Worm (Caenorhabditis elegans) whole organism, late embryonic: ENCODE measurements around the gene C50F4.1.

ENCODE experiments used
- C38D4.7 ChIP-seq: fragments of 200-800 bp; sonication (Bioruptor generic); optimal IDR thresholded peaks from 2 replicates; lab custom pipeline; 2018; ENCODE audit warnings: mild to moderate bottlenecking, missing genetic modification characterization, moderate library complexity, missing compliant biosample characterization
- F13H6.1 ChIP-seq: sonication (generic microtip); optimal IDR thresholded peaks from 2 replicates; lab custom pipeline; 2016; ENCODE audit warnings: missing genetic modification characterization, missing compliant biosample characterization
- K02D7.2 ChIP-seq: sonication (generic microtip); optimal IDR thresholded peaks from 2 replicates; lab custom pipeline; 2017; ENCODE audit warnings: mild to moderate bottlenecking, missing genetic modification characterization, missing compliant biosample characterization
- K09A11.1 ChIP-seq: sonication (generic microtip); optimal IDR thresholded peaks from 2 replicates; lab custom pipeline; 2017; ENCODE audit warnings: antibody characterized with exemption, mild to moderate bottlenecking, missing genetic modification characterization, missing compliant biosample characterization; ENCODE audit not compliant: insufficient read depth
- T23F11.4 ChIP-seq: fragments of 200-800 bp; sonication (Bioruptor generic); optimal IDR thresholded peaks from 2 replicates; lab custom pipeline; 2018; ENCODE audit warnings: mild to moderate bottlenecking, missing genetic modification characterization, missing compliant biosample characterization
- ama-1 ChIP-seq: fragments of 150-350 bp; optimal IDR thresholded peaks from 2 replicates; lab custom pipeline; 2014
- ceh-2 ChIP-seq: sonication (generic microtip); optimal IDR thresholded peaks from 2 replicates; lab custom pipeline; 2016; ENCODE audit warnings: missing genotype, missing genetic modification characterization, missing compliant biosample characterization
- ceh-31 ChIP-seq: sonication (generic microtip); optimal IDR thresholded peaks from 2 replicates; lab custom pipeline; 2016; ENCODE audit warnings: missing genetic modification characterization, missing compliant biosample characterization
- ceh-9 ChIP-seq: sonication (generic microtip); optimal IDR thresholded peaks from 2 replicates; lab custom pipeline; 2016; ENCODE audit warnings: mild to moderate bottlenecking, missing genetic modification characterization, inconsistent platforms, missing compliant biosample characterization
- che-1 ChIP-seq: sonication (generic microtip); optimal IDR thresholded peaks from 2 replicates; lab custom pipeline; 2016; ENCODE audit warnings: mild to moderate bottlenecking, missing genetic modification characterization, missing compliant biosample characterization
- dve-1 ChIP-seq: sonication (generic microtip); optimal IDR thresholded peaks from 2 replicates; lab custom pipeline; 2017; ENCODE audit warnings: antibody characterized with exemption, mild to moderate bottlenecking, missing genetic modification characterization, missing compliant biosample characterization
- elt-2 ChIP-seq: sonication (generic microtip); optimal IDR thresholded peaks from 2 replicates; lab custom pipeline; 2016; ENCODE audit warnings: missing genetic modification reagents, missing genetic modification characterization, missing compliant biosample characterization
- ets-4 ChIP-seq: sonication (generic microtip); optimal IDR thresholded peaks from 2 replicates; lab custom pipeline; 2016; ENCODE audit warnings: missing genetic modification characterization, missing compliant biosample characterization
- eyg-1 ChIP-seq: sonication (generic microtip); optimal IDR thresholded peaks from 2 replicates; lab custom pipeline; 2016; ENCODE audit warnings: missing genotype, missing genetic modification characterization, missing compliant biosample characterization
- fax-1 ChIP-seq: sonication (generic microtip); optimal IDR thresholded peaks from 2 replicates; lab custom pipeline; 2016; ENCODE audit warnings: missing genotype, missing genetic modification characterization, missing compliant biosample characterization
- fkh-10 ChIP-seq: fragments of 150-350 bp; optimal IDR thresholded peaks from 2 replicates; lab custom pipeline; 2014; ENCODE audit warnings: missing biosample characterization, missing genetic modification reagents, missing genetic modification characterization
- gmeb-2 ChIP-seq: sonication (generic microtip); optimal IDR thresholded peaks from 2 replicates; lab custom pipeline; 2016; ENCODE audit warnings: missing genetic modification characterization, inconsistent platforms, missing compliant biosample characterization
- hlh-30 ChIP-seq: sonication (generic microtip); optimal IDR thresholded peaks from 2 replicates; lab custom pipeline; 2017; ENCODE audit warnings: antibody characterized with exemption, missing genetic modification characterization, missing compliant biosample characterization; ENCODE audit not compliant: insufficient read depth
- hlh-6 ChIP-seq: sonication (generic microtip); optimal IDR thresholded peaks from 2 replicates; lab custom pipeline; 2016; ENCODE audit warnings: missing genotype, missing genetic modification characterization, missing compliant biosample characterization
- madf-2 ChIP-seq: sonication (generic microtip); optimal IDR thresholded peaks from 2 replicates; lab custom pipeline; 2017; ENCODE audit warnings: missing genetic modification characterization, missing compliant biosample characterization
- mec-3 ChIP-seq: sonication (generic microtip); optimal IDR thresholded peaks from 2 replicates; lab custom pipeline; 2016; ENCODE audit warnings: borderline replicate concordance, missing genetic modification characterization, missing compliant biosample characterization
- nfya-1 ChIP-seq: sonication (generic microtip); optimal IDR thresholded peaks from 2 replicates; lab custom pipeline; 2017; ENCODE audit warnings: missing genetic modification characterization, mild to moderate bottlenecking, missing compliant biosample characterization, antibody characterized with exemption, moderate library complexity
- nhr-11 ChIP-seq: fragments of 150-350 bp; optimal IDR thresholded peaks from 2 replicates; lab custom pipeline; 2014; ENCODE audit warnings: missing biosample characterization, missing genetic modification characterization
- nhr-232 ChIP-seq: sonication (generic microtip); optimal IDR thresholded peaks from 2 replicates; lab custom pipeline; 2016; ENCODE audit warnings: missing genetic modification characterization, missing compliant biosample characterization
- pag-3 ChIP-seq: sonication (generic microtip); optimal IDR thresholded peaks from 2 replicates; lab custom pipeline; 2016; ENCODE audit warnings: missing compliant biosample characterization, missing genetic modification characterization, borderline replicate concordance
- pat-9 ChIP-seq: fragments of 200-800 bp; sonication (Bioruptor generic); optimal IDR thresholded peaks from 2 replicates; lab custom pipeline; 2018; ENCODE audit warnings: mild to moderate bottlenecking, missing genetic modification characterization, moderate library complexity, missing compliant biosample characterization
- pha-2 ChIP-seq: sonication (generic microtip); optimal IDR thresholded peaks from 2 replicates; lab custom pipeline; 2017; ENCODE audit warnings: mild to moderate bottlenecking, missing genetic modification characterization, missing compliant biosample characterization
- pha-4 ChIP-seq: fragments of 150-350 bp; optimal IDR thresholded peaks from 2 replicates; lab custom pipeline; 2018; ENCODE audit warnings: missing biosample characterization, missing genetic modification reagents, missing genetic modification characterization
- pros-1 ChIP-seq: fragments of 150-350 bp; optimal IDR thresholded peaks from 2 replicates; lab custom pipeline; 2014; ENCODE audit warnings: missing biosample characterization, missing genetic modification reagents, missing genetic modification characterization
- sdc-2 ChIP-seq: sonication (generic microtip); optimal IDR thresholded peaks from 2 replicates; lab custom pipeline; 2016; ENCODE audit warnings: missing genotype, missing genetic modification characterization, missing compliant biosample characterization
- sox-2 ChIP-seq: fragments of 200-800 bp; sonication (Bioruptor generic); IDR thresholded peaks from 2 replicates; pipeline ENCODE4 v1.3.6; 2022; ENCODE audit warnings: missing genetic modification reagents, missing genetic modification characterization, missing compliant biosample characterization
- syd-9 ChIP-seq: sonication (generic microtip); optimal IDR thresholded peaks from 2 replicates; lab custom pipeline; 2016; ENCODE audit warnings: mild to moderate bottlenecking, missing genetic modification characterization, moderate library complexity, missing compliant biosample characterization
- tbx-2 ChIP-seq: sonication (generic microtip); optimal IDR thresholded peaks from 2 replicates; lab custom pipeline; 2016; ENCODE audit warnings: missing genetic modification characterization, missing compliant biosample characterization
- ttx-3 ChIP-seq: sonication (generic microtip); optimal IDR thresholded peaks from 2 replicates; lab custom pipeline; 2016; ENCODE audit warnings: missing genetic modification reagents, missing genetic modification characterization, missing compliant biosample characterization
- unc-55 ChIP-seq: sonication (generic microtip); optimal IDR thresholded peaks from 2 replicates; lab custom pipeline; 2017; ENCODE audit warnings: missing biosample characterization, missing genetic modification reagents, missing genetic modification characterization
- zip-5 ChIP-seq: sonication (generic microtip); optimal IDR thresholded peaks from 2 replicates; lab custom pipeline; 2016; ENCODE audit warnings: missing genetic modification characterization, missing compliant biosample characterization
- ztf-16 ChIP-seq: sonication (generic microtip); optimal IDR thresholded peaks from 2 replicates; lab custom pipeline; 2017; ENCODE audit warnings: missing genetic modification characterization, missing compliant biosample characterization

The C50F4.1 gene

DNA sequence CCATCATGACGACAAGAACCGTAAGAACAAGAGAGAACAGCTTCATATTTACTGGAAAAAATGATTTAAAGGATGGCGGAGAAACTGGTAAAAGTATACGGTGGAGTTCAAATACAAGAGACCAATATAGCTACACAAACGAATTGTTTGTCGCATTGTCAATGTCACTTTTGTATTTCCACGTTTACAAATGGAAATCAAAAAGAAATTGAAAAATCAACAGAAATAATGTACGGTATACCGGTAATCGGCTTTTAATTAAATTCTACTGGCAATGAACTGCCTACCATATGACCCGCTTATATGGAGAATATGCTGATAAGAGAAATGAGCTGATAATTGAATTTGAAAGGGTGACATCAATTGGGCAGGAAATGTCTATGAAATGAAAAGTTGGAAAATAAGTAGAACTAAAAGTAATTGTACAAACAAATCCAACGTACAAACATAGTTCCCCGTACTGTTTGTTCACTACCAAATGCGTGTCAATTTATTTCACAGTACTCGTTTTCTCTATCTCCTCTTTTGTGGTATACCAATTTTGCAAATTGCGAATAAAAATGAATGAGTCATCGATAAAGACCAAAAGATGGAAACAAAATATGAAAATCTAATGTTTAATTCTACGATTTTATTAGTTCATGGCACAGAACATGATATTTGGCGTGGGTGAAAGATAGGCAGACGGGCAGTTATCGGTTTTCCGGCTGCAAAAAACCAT lies 35.0 kb upstream of the C50F4.1 start, which contains the start of gene K06A4.7:
Gene K06A4.7 (minus strand): TSS at position 51 of the 721 bp plus-strand sequence.
- peak; percentile 37 for TF ChIP-seq elt-2
- no peak for TF ChIP-seq unc-55 (GFP tag; lab: Kevin White, UChicago)

DNA sequence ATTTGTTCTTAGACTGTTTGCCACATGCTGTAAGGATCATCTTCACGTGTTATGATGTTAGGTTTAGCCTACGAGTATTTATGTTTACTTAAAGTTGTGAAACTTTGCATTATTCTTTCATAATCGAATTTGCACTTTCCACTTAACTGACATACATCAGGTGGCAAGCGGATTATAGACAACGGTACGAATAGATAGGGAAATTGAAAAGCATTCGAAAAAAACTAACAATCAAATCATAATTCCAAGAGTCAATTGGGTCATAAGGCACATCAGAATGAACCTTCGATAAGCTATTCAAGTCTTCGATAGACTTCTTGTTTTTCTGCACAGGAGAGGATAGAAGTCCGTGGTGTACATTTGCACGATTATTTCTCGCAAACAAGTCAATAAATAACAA lies 34.1 kb upstream of the C50F4.1 start:
- TF ChIP-seq sox-2 (GFP tag; lab: Robert Waterston, UW) = no peak
- TF ChIP-seq hlh-30 (tag; lab: Kevin White, UChicago) = no peak
- no peak for TF ChIP-seq pat-9 (tag; lab: Kevin White, UChicago)
- no peak for TF ChIP-seq dve-1 (tag; lab: Kevin White, UChicago)
- no peak for TF ChIP-seq mec-3
- TF ChIP-seq nhr-232 (tag; lab: Kevin White, UChicago) = no peak
- no peak for TF ChIP-seq ets-4
- no peak for TF ChIP-seq hlh-6 (tag; lab: Kevin White, UChicago)
- TF ChIP-seq eyg-1 (tag; lab: Kevin White, UChicago) = no peak
- TF ChIP-seq F13H6.1 = no peak
- no peak for TF ChIP-seq pha-4 (tag; lab: Kevin White, UChicago)
- no peak for TF ChIP-seq C38D4.7 (GFP tag; lab: Kevin White, UChicago)
- no peak for TF ChIP-seq ceh-31 (tag; lab: Kevin White, UChicago)
- TF ChIP-seq pag-3 = no peak
- no peak for TF ChIP-seq fax-1 (tag; lab: Kevin White, UChicago)

DNA sequence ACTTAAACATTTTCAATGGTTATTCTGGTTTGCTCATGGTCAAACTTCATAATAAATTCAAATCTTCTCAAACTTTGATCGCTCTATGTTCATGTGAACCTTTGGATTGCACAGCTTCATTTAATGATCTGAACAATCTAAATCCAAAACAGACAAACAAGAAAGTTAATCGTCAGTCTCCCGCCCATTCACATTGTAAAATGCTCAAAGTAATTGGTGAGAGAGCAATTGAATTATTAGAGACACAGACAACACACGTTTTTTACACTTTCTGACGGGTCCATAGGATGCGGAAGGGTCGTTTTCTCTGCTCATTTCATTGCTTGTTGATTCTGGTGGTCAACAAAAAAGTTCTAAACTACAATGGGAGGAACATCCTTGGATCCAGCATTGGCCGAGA lies 29.9 kb upstream of the C50F4.1 start, which contains the start of gene gsnl-1:
Gene gsnl-1 (plus strand): TSS at position 301 of the 400 bp plus-strand sequence.
- TF ChIP-seq ttx-3 (tag; lab: Kevin White, UChicago) = no peak
- TF ChIP-seq ama-1 (lab: Kevin White, UChicago) = no peak
- TF ChIP-seq pag-3 = no peak
- TF ChIP-seq sox-2 (GFP tag; lab: Robert Waterston, UW) = no peak
- no peak for TF ChIP-seq ceh-2
- TF ChIP-seq che-1 (tag; lab: Kevin White, UChicago) = no peak
- TF ChIP-seq mec-3 = no peak
- no peak for TF ChIP-seq ztf-16 (tag; lab: Kevin White, UChicago)
- TF ChIP-seq zip-5 (tag; lab: Kevin White, UChicago) = no peak
- no peak for TF ChIP-seq elt-2
- TF ChIP-seq ceh-9 (tag; lab: Kevin White, UChicago) = no peak
- TF ChIP-seq K02D7.2 (tag; lab: Kevin White, UChicago) = no peak
- no peak for TF ChIP-seq syd-9 (tag; lab: Kevin White, UChicago)
- TF ChIP-seq T23F11.4 (GFP tag; lab: Kevin White, UChicago) = no peak
- TF ChIP-seq pha-2 (tag; lab: Kevin White, UChicago) = no peak
- no peak for TF ChIP-seq hlh-6 (tag; lab: Kevin White, UChicago)
- TF ChIP-seq nfya-1 = no peak
- no peak for TF ChIP-seq fkh-10
- TF ChIP-seq K09A11.1 (tag; lab: Kevin White, UChicago) = no peak
- TF ChIP-seq pros-1 (tag; lab: Kevin White, UChicago) = no peak
- TF ChIP-seq, all 69 proteins: peak for 0

DNA sequence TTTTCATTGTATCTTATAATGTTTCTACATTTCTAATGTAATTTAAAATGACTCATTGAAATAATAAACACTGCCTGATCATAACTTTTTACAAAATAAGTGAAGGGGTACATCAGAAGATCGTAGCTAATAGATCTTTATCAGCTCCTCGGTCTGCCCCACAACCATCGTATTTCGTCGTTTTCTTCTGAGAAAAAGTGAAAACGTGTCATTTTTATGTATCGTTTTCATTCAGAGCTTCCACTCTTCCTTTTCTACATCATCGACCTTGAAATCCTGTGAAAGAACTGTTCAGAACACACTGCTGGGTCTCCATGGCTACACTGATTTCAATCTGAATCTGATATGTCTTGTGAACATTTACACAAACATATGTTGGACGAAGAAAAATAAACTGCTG lies 27.3 kb upstream of the C50F4.1 start:
- TF ChIP-seq tbx-2 (tag; lab: Kevin White, UChicago) = no peak
- no peak for TF ChIP-seq madf-2
- no peak for TF ChIP-seq gmeb-2 (tag; lab: Kevin White, UChicago)
- TF ChIP-seq nhr-11 (tag; lab: Kevin White, UChicago) = no peak
- TF ChIP-seq ceh-31 (tag; lab: Kevin White, UChicago) = no peak
- no peak for TF ChIP-seq unc-55 (GFP tag; lab: Kevin White, UChicago)
- no peak for TF ChIP-seq pag-3
- no peak for TF ChIP-seq ceh-9 (tag; lab: Kevin White, UChicago)
- TF ChIP-seq sdc-2 (tag; lab: Kevin White, UChicago) = no peak
